Worm (Caenorhabditis elegans): ENCODE data around the gene moc-3.

Gene moc-3

ce11 chrIV:8159995-8160394 is 29.6 kb downstream of the moc-3 start:
- no peak for TF ChIP-seq nhr-42 (GFP tag; IDR thresholded peaks at IDR 0.05)
- no peak for TF ChIP-seq ceh-82 (tag; optimal IDR thresholded peaks at IDR 0.05)
- no peak for TF ChIP-seq nhr-10 (tag; optimal IDR thresholded peaks at IDR 0.05)
- peak; percentile 23; the same call in 1 of the 2 replicates for TF ChIP-seq dmd-6 (GFP tag; IDR thresholded peaks at IDR 0.05)
- no peak for TF ChIP-seq mes-2 (tag; optimal IDR thresholded peaks at IDR 0.05; ENCODE audit: poor library complexity, severe bottlenecking)
- 0 out of 2 replicates have a peak, but pooled peaks have one; percentile 32 for TF ChIP-seq php-3 (GFP tag; IDR thresholded peaks at IDR 0.05)
- peak; percentile 31 for TF ChIP-seq dve-1 (tag; optimal IDR thresholded peaks at IDR 0.05; ENCODE audit: insufficient read depth)

ce11 chrIV:8161774-8162173 is 31.4 kb downstream of the moc-3 start:
- TF ChIP-seq ceh-20 (GFP tag; IDR thresholded peaks at IDR 0.05) (no peak), egl-27 (tag; optimal IDR thresholded peaks at IDR 0.05) (no peak), hlh-11 (tag; optimal IDR thresholded peaks at IDR 0.05) (peak; percentile 22), ztf-7 (tag; optimal IDR thresholded peaks at IDR 0.05) (no peak), egl-43 (GFP tag; IDR thresholded peaks at IDR 0.05) (no peak), F26F4.8 (GFP tag; conservative IDR thresholded peaks at IDR 0.05) (no peak), dmd-6 (GFP tag; IDR thresholded peaks at IDR 0.05) (peak; percentile 48), php-3 (GFP tag; IDR thresholded peaks at IDR 0.05) (peak; percentile 92), nhr-28 (tag; optimal IDR thresholded peaks at IDR 0.05) (peak; percentile 27), daf-16 (GFP tag; optimal IDR thresholded peaks at IDR 0.05) (no peak), daf-16 (tag; optimal IDR thresholded peaks at IDR 0.05) (peak; percentile 29), fos-1 (tag; optimal IDR thresholded peaks at IDR 0.05) (no peak), pqm-1 (tag; optimal IDR thresholded peaks at IDR 0.05) (peak; percentile 14), nhr-48 (tag; optimal IDR thresholded peaks at IDR 0.05) (no peak), ceh-28 (tag; optimal IDR thresholded peaks at IDR 0.05) (no peak), ceh-62 (tag; optimal IDR thresholded peaks at IDR 0.05) (no peak), nhr-11 (tag; optimal IDR thresholded peaks at IDR 0.05) (no peak)

- no peak for TF ChIP-seq mes-2 (tag; optimal IDR thresholded peaks at IDR 0.05; ENCODE audit: poor library complexity, severe bottlenecking)
- no peak for TF ChIP-seq nhr-102 (tag; optimal IDR thresholded peaks at IDR 0.05)
- TF ChIP-seq ZK546.5 (tag; optimal IDR thresholded peaks at IDR 0.05): no peak
- TF ChIP-seq arid-1 (GFP tag; conservative IDR thresholded peaks at IDR 0.05): no peak
- no peak for TF ChIP-seq mxl-3 (GFP tag; optimal IDR thresholded peaks at IDR 0.05)
- peak; percentile 70 for TF ChIP-seq hlh-11 (tag; optimal IDR thresholded peaks at IDR 0.05)
- no peak for TF ChIP-seq mdl-1 (tag; optimal IDR thresholded peaks at IDR 0.05)
- no peak for TF ChIP-seq ztf-11 (tag; optimal IDR thresholded peaks at IDR 0.05)
- TF ChIP-seq attf-4 (tag; optimal IDR thresholded peaks at IDR 0.05): no peak
- no peak for TF ChIP-seq zfp-3 (GFP tag; conservative IDR thresholded peaks at IDR 0.05)
- TF ChIP-seq unc-62 (GFP tag; optimal IDR thresholded peaks at IDR 0.05 in 1 of 2): no peak
- no peak for TF ChIP-seq unc-62 (tag; optimal IDR thresholded peaks at IDR 0.05)
- TF ChIP-seq nhr-28 (tag; optimal IDR thresholded peaks at IDR 0.05): peak; percentile 58
- no peak for TF ChIP-seq saeg-2 (GFP tag; IDR thresholded peaks at IDR 0.05)
- no peak for TF ChIP-seq T20F7.1 (GFP tag; optimal IDR thresholded peaks at IDR 0.05)
- TF ChIP-seq dmd-6 (GFP tag; IDR thresholded peaks at IDR 0.05): peak; percentile 67
- peak; percentile 15 for TF ChIP-seq nhr-77 (tag; optimal IDR thresholded peaks at IDR 0.05)
- no peak for TF ChIP-seq cey-2 (tag; optimal IDR thresholded peaks at IDR 0.05; ENCODE audit: borderline replicate concordance, insufficient read depth)
- TF ChIP-seq jun-1 (tag; optimal IDR thresholded peaks at IDR 0.05): no peak
- TF ChIP-seq dve-1 (tag; optimal IDR thresholded peaks at IDR 0.05; ENCODE audit: insufficient read depth): peak; percentile 55
- no peak for TF ChIP-seq skn-1 (tag; optimal IDR thresholded peaks at IDR 0.05)
- TF ChIP-seq ceh-32 (tag; optimal IDR thresholded peaks at IDR 0.05; ENCODE audit: poor library complexity): no peak
- TF ChIP-seq pqm-1 (tag; optimal IDR thresholded peaks at IDR 0.05): peak; percentile 90
- TF ChIP-seq daf-16 (GFP tag; optimal IDR thresholded peaks at IDR 0.05): no peak
- peak; percentile 66 for TF ChIP-seq daf-16 (tag; optimal IDR thresholded peaks at IDR 0.05)
- no peak for TF ChIP-seq vab-7 (GFP tag; IDR thresholded peaks at IDR 0.05)
- no peak for TF ChIP-seq ceh-20 (GFP tag; IDR thresholded peaks at IDR 0.05)
Measured at ce11 chrIV:8163687-8164086, 33.3 kb downstream of the moc-3 start, which contains the start of gene clec-51. clec-51 (minus strand) TSS chrIV:8163800.
